Fruit fly (Drosophila melanogaster) Kc167 (cell line): ENCODE results near the gene CG42302.

Experiments
- Myc ChIP-seq: fragments of >200 bp; optimal IDR thresholded peaks from 2 replicates; lab custom pipeline; 2017; ENCODE audit warnings: missing external identifiers
- Sin3A ChIP-seq: fragments of >200 bp; optimal IDR thresholded peaks from 2 replicates; lab custom pipeline; 2018; ENCODE audit warnings: missing external identifiers
- h ChIP-seq: fragments of >200 bp; optimal IDR thresholded peaks from 3 replicates; lab custom pipeline; 2018; ENCODE audit warnings: missing external identifiers
- insv ChIP-seq: fragments of >200 bp; optimal IDR thresholded peaks from 3 replicates; lab custom pipeline; 2018; ENCODE audit warnings: missing external identifiers
- psq ChIP-seq: fragments of >200 bp; optimal IDR thresholded peaks from 2 replicates; lab custom pipeline; 2017; ENCODE audit warnings: missing external identifiers
- ttk ChIP-seq: sonication (Bioruptor generic); optimal IDR thresholded peaks from 2 replicates; lab custom pipeline; 2017; ENCODE audit warnings: missing external identifiers

CG42302 gene

dm6 chrX:18701752-18702151 is 23.7 kb downstream of the CG42302 start:
- TF ChIP-seq insv (no peak), Sin3A (lab: Kevin White, UChicago) (no peak), ttk (no peak), psq (lab: Kevin White, UChicago) (no peak)

dm6 chrX:18700586-18700985 is 24.9 kb downstream of the CG42302 start:
- TF ChIP-seq psq (lab: Kevin White, UChicago): no peak
- TF ChIP-seq Sin3A (lab: Kevin White, UChicago): no peak
- TF ChIP-seq ttk: no peak
- no peak for TF ChIP-seq Myc (lab: Kevin White, UChicago)
- no peak for TF ChIP-seq h (lab: Kevin White, UChicago)
- TF ChIP-seq insv: no peak

- TF ChIP-seq h (lab: Kevin White, UChicago): no peak
- TF ChIP-seq insv: no peak
- TF ChIP-seq ttk: no peak
- no peak for TF ChIP-seq psq (lab: Kevin White, UChicago)
- no peak for TF ChIP-seq Myc (lab: Kevin White, UChicago)
- no peak for TF ChIP-seq Sin3A (lab: Kevin White, UChicago)
Measured at dm6 chrX:18699268-18700140, 26.0 kb downstream of the CG42302 start.

- TF ChIP-seq Myc (lab: Kevin White, UChicago) (no peak), ttk (no peak), psq (lab: Kevin White, UChicago) (no peak), insv (no peak)
Measured at dm6 chrX:18695603-18696002, 29.9 kb downstream of the CG42302 start.

dm6 chrX:18692948-18693502 is 32.4 kb downstream of the CG42302 start, which contains the start of gene Cyp18a1:
Cyp18a1 (minus strand) TSS chrX:18693042.
- no peak for TF ChIP-seq ttk
- no peak for TF ChIP-seq psq (lab: Kevin White, UChicago)
- no peak for TF ChIP-seq h (lab: Kevin White, UChicago)
- TF ChIP-seq Sin3A (lab: Kevin White, UChicago): no peak
- no peak for TF ChIP-seq insv
- TF ChIP-seq Myc (lab: Kevin White, UChicago): no peak

dm6 chrX:18685726-18686125 is 39.7 kb downstream of the CG42302 start, which contains the start of gene phtm:
phtm (plus strand) TSS chrX:18685766.
- no peak for TF ChIP-seq Myc (lab: Kevin White, UChicago)

- no peak for TF ChIP-seq Sin3A (lab: Kevin White, UChicago)
Measured at dm6 chrX:18684928-18685327, 40.5 kb downstream of the CG42302 start.

dm6 chrX:18684504-18684903 is 41.0 kb downstream of the CG42302 start:
- TF ChIP-seq psq (lab: Kevin White, UChicago) (no peak), insv (no peak), ttk (no peak), h (lab: Kevin White, UChicago) (no peak), Myc (lab: Kevin White, UChicago) (no peak), Sin3A (lab: Kevin White, UChicago) (no peak)

- no peak for TF ChIP-seq Myc (lab: Kevin White, UChicago)
- no peak for TF ChIP-seq ttk
- TF ChIP-seq h (lab: Kevin White, UChicago): no peak
- no peak for TF ChIP-seq Sin3A (lab: Kevin White, UChicago)
- TF ChIP-seq insv: no peak
- no peak for TF ChIP-seq psq (lab: Kevin White, UChicago)
Measured at dm6 chrX:18682815-18683214, 42.7 kb downstream of the CG42302 start.

- TF ChIP-seq Myc (lab: Kevin White, UChicago): no peak
- no peak for TF ChIP-seq ttk
- no peak for TF ChIP-seq Sin3A (lab: Kevin White, UChicago)
- no peak for TF ChIP-seq h (lab: Kevin White, UChicago)
- TF ChIP-seq insv: no peak
- TF ChIP-seq psq (lab: Kevin White, UChicago): no peak
Measured at dm6 chrX:18681410-18681809, 44.1 kb downstream of the CG42302 start.

- TF ChIP-seq insv (no peak), Myc (lab: Kevin White, UChicago) (no peak), h (lab: Kevin White, UChicago) (no peak), Sin3A (lab: Kevin White, UChicago) (no peak), psq (lab: Kevin White, UChicago) (no peak), ttk (no peak)
Measured at dm6 chrX:18678876-18679275, 46.6 kb downstream of the CG42302 start.

- TF ChIP-seq psq (lab: Kevin White, UChicago) (no peak), Myc (lab: Kevin White, UChicago) (no peak), ttk (no peak), Sin3A (lab: Kevin White, UChicago) (no peak), insv (no peak), h (lab: Kevin White, UChicago) (no peak)
Measured at dm6 chrX:18676756-18677155, 48.7 kb downstream of the CG42302 start.

- TF ChIP-seq ttk (no peak), insv (no peak), h (lab: Kevin White, UChicago) (no peak), psq (lab: Kevin White, UChicago) (no peak), Myc (lab: Kevin White, UChicago) (no peak), Sin3A (lab: Kevin White, UChicago) (no peak)
Measured at dm6 chrX:18675702-18676101, 49.8 kb downstream of the CG42302 start.
